Worm (Caenorhabditis elegans) whole organism, L3 larva: Measurements from ENCODE around the gene oac-42.

Experiments
- R02D3.7 ChIP-seq: fragments of 150-350 bp; optimal IDR thresholded peaks from 2 replicates; lab custom pipeline; 2014; ENCODE audit warnings: missing biosample characterization, missing genetic modification characterization
- aly-2 ChIP-seq: fragments of 150-350 bp; optimal IDR thresholded peaks from 2 replicates; lab custom pipeline; 2014; ENCODE audit warnings: missing biosample characterization, missing genetic modification characterization
- ama-1 ChIP-seq: fragments of 150-350 bp; optimal IDR thresholded peaks from 2 replicates; lab custom pipeline; 2018
- ceh-28 ChIP-seq: fragments of 150-350 bp; optimal IDR thresholded peaks from 2 replicates; lab custom pipeline; 2014; ENCODE audit warnings: missing biosample characterization, missing genetic modification reagents, missing genetic modification characterization
- daf-12 ChIP-seq: fragments of 150-350 bp; optimal IDR thresholded peaks from 2 replicates; lab custom pipeline; 2014; ENCODE audit warnings: missing biosample characterization, missing genetic modification reagents, missing genetic modification characterization
- egl-5 ChIP-seq: fragments of 150-350 bp; optimal IDR thresholded peaks from 2 replicates; lab custom pipeline; 2017; ENCODE audit warnings: missing biosample characterization, missing genetic modification reagents, missing genetic modification characterization, inconsistent platforms
- elt-1 ChIP-seq: fragments of 150-350 bp; optimal IDR thresholded peaks from 2 replicates; lab custom pipeline; 2014; ENCODE audit warnings: missing biosample characterization, missing genetic modification characterization
- elt-2 ChIP-seq: sonication (generic microtip); optimal IDR thresholded peaks from 2 replicates; lab custom pipeline; 2016; ENCODE audit warnings: missing genetic modification reagents, mild to moderate bottlenecking, missing genetic modification characterization, missing compliant biosample characterization
- elt-3 ChIP-seq, 3 experiments: fragments of 150-350 bp in 1 of 3; sonication (generic microtip) in 2 of 3; optimal IDR thresholded peaks; 2 replicates in 2 of 3; 4 replicates in 1 of 3; lab custom pipeline; 2014 to 2017; ENCODE audit warnings: missing biosample characterization in 3 of 3, missing genetic modification characterization in 3 of 3
- eor-1 ChIP-seq, 2 experiments: fragments of 150-350 bp; optimal IDR thresholded peaks; 2 replicates each; lab custom pipeline; 2014 to 2018; ENCODE audit warnings: missing biosample characterization in 2 of 2, missing genetic modification characterization in 2 of 2
- fkh-2 ChIP-seq: fragments of 150-350 bp; optimal IDR thresholded peaks from 2 replicates; lab custom pipeline; 2014; ENCODE audit warnings: missing biosample characterization, missing genetic modification reagents, missing genetic modification characterization
- fos-1 ChIP-seq: fragments of 150-350 bp; optimal IDR thresholded peaks from 2 replicates; lab custom pipeline; 2014; ENCODE audit warnings: missing biosample characterization, missing genetic modification characterization
- hmg-11 ChIP-seq: sonication (generic microtip); optimal IDR thresholded peaks from 2 replicates; lab custom pipeline; 2016; ENCODE audit warnings: missing genetic modification characterization, missing compliant biosample characterization
- jun-1 ChIP-seq: fragments of 150-350 bp; optimal IDR thresholded peaks from 2 replicates; lab custom pipeline; 2014; ENCODE audit warnings: missing biosample characterization, missing genetic modification reagents, missing genetic modification characterization
- lin-15B ChIP-seq: fragments of 150-350 bp; optimal IDR thresholded peaks from 2 replicates; lab custom pipeline; 2014; ENCODE audit warnings: missing biosample characterization, missing genetic modification characterization
- lin-39 ChIP-seq: fragments of 150-350 bp; optimal IDR thresholded peaks from 2 replicates; lab custom pipeline; 2018; ENCODE audit warnings: missing biosample characterization, missing genetic modification reagents, missing genetic modification characterization
- lsy-12 ChIP-seq: sonication (generic microtip); optimal IDR thresholded peaks from 2 replicates; lab custom pipeline; 2016; ENCODE audit warnings: mild to moderate bottlenecking, missing genetic modification characterization, missing compliant biosample characterization
- mdl-1 ChIP-seq: fragments of 150-350 bp; optimal IDR thresholded peaks from 2 replicates; lab custom pipeline; 2014; ENCODE audit warnings: missing biosample characterization, missing genetic modification characterization
- nfya-1 ChIP-seq: sonication (generic microtip); optimal IDR thresholded peaks from 2 replicates; lab custom pipeline; 2017; ENCODE audit warnings: missing genetic modification characterization, mild to moderate bottlenecking, missing compliant biosample characterization, antibody characterized with exemption, moderate library complexity; ENCODE audit not compliant: insufficient read depth
- nhr-12 ChIP-seq: fragments of 150-350 bp; optimal IDR thresholded peaks from 2 replicates; lab custom pipeline; 2014; ENCODE audit warnings: missing biosample characterization, missing genetic modification characterization
- nhr-23 ChIP-seq: fragments of 150-350 bp; optimal IDR thresholded peaks from 2 replicates; lab custom pipeline; 2014; ENCODE audit warnings: missing biosample characterization, missing genetic modification reagents, missing genetic modification characterization
- nhr-237 ChIP-seq: fragments of 150-350 bp; optimal IDR thresholded peaks from 2 replicates; lab custom pipeline; 2014; ENCODE audit warnings: missing biosample characterization, missing genetic modification characterization
- nhr-28 ChIP-seq: fragments of 150-350 bp; optimal IDR thresholded peaks from 2 replicates; lab custom pipeline; 2014; ENCODE audit warnings: missing biosample characterization, missing genetic modification characterization
- nhr-43 ChIP-seq: sonication (generic microtip); optimal IDR thresholded peaks from 2 replicates; lab custom pipeline; 2016; ENCODE audit warnings: mild to moderate bottlenecking, missing genetic modification characterization, missing compliant biosample characterization; ENCODE audit not compliant: poor library complexity, severe bottlenecking
- nhr-67 ChIP-seq: fragments of 150-350 bp; optimal IDR thresholded peaks from 2 replicates; lab custom pipeline; 2014; ENCODE audit warnings: missing biosample characterization, missing genetic modification characterization
- nhr-76 ChIP-seq: fragments of 150-350 bp; sonication (generic microtip); optimal IDR thresholded peaks from 5 replicates; lab custom pipeline; 2014; ENCODE audit warnings: missing biosample characterization, missing genetic modification characterization
- nhr-77 ChIP-seq: fragments of 150-350 bp; optimal IDR thresholded peaks from 2 replicates; lab custom pipeline; 2014; ENCODE audit warnings: missing biosample characterization, missing genetic modification characterization
- pha-4 ChIP-seq: fragments of 150-350 bp; optimal IDR thresholded peaks from 2 replicates; lab custom pipeline; 2014; ENCODE audit warnings: missing biosample characterization, missing genetic modification reagents, missing genetic modification characterization
- pqm-1 ChIP-seq: fragments of 150-350 bp; optimal IDR thresholded peaks from 2 replicates; lab custom pipeline; 2017; ENCODE audit warnings: missing biosample characterization, missing genetic modification characterization, inconsistent platforms
- sea-2 ChIP-seq: fragments of 150-350 bp; sonication (generic microtip); optimal IDR thresholded peaks from 4 replicates; lab custom pipeline; 2014; ENCODE audit warnings: missing biosample characterization, missing genetic modification reagents, missing genetic modification characterization
- skn-1 ChIP-seq: fragments of 150-350 bp; optimal IDR thresholded peaks from 2 replicates; lab custom pipeline; 2014; ENCODE audit warnings: missing biosample characterization, missing genetic modification characterization
- snpc-4 ChIP-seq: fragments of 150-350 bp; optimal IDR thresholded peaks from 2 replicates; lab custom pipeline; 2014; ENCODE audit warnings: missing biosample characterization, missing genetic modification characterization
- tbx-2 ChIP-seq: sonication (generic microtip); optimal IDR thresholded peaks from 2 replicates; lab custom pipeline; 2016; ENCODE audit warnings: mild to moderate bottlenecking, missing genetic modification characterization, missing compliant biosample characterization
- unc-62 ChIP-seq: fragments of 150-350 bp; sonication (generic microtip); optimal IDR thresholded peaks from 4 replicates; lab custom pipeline; 2014; ENCODE audit warnings: missing biosample characterization, missing genetic modification reagents, missing genetic modification characterization
- zag-1 ChIP-seq: fragments of 150-350 bp; optimal IDR thresholded peaks from 2 replicates; lab custom pipeline; 2014; ENCODE audit warnings: missing biosample characterization, missing genetic modification characterization
- ztf-4 ChIP-seq: fragments of 150-350 bp; optimal IDR thresholded peaks from 2 replicates; lab custom pipeline; 2014; ENCODE audit warnings: missing biosample characterization, missing genetic modification characterization

oac-42 gene

DNA sequence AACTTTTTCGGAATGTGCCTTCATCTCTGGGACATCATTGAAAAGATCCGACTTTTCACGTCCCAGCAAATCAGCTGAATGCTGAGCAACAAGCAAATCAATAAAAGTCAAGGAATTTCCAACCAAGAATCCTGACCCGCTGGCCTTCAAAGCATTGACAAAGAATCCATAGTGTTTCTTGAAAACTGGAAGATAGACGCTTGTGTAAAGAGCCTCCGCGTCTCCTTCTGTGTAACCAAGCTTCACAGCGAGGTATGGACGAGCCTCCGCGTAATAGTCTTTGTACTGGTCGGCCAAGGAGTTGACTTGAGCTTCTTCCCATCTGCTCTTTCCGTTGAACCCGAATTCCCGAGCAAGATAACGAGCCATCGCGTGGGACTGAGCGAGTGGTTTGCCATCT is 30.7 kb upstream of the oac-42 start:
- TF ChIP-seq fkh-2 (tag; lab: Kevin White, UChicago), result no peak
- no peak for TF ChIP-seq hmg-11
- TF ChIP-seq fos-1, result no peak
- no peak for TF ChIP-seq eor-1 (tag; optimal IDR thresholded peaks at IDR 0.05; lab: Kevin White, UChicago)
- no peak for TF ChIP-seq unc-62 (GFP tag; lab: Kevin White, UChicago)
- no peak for TF ChIP-seq egl-5 (tag; lab: Kevin White, UChicago)
- no peak for TF ChIP-seq sea-2 (GFP tag; lab: Kevin White, UChicago)
- TF ChIP-seq pqm-1 (tag; lab: Kevin White, UChicago), result no peak
- no peak for TF ChIP-seq snpc-4 (tag; lab: Kevin White, UChicago)
- TF ChIP-seq elt-1 (tag; lab: Kevin White, UChicago), result no peak
- no peak for TF ChIP-seq nhr-43
- no peak for TF ChIP-seq nhr-28 (tag; lab: Kevin White, UChicago)
- no peak for TF ChIP-seq zag-1
- no peak for TF ChIP-seq nfya-1 (tag; lab: Kevin White, UChicago)
- TF ChIP-seq lin-15B (tag; lab: Kevin White, UChicago), result no peak
- TF ChIP-seq, all 47 proteins: peak for 0

DNA sequence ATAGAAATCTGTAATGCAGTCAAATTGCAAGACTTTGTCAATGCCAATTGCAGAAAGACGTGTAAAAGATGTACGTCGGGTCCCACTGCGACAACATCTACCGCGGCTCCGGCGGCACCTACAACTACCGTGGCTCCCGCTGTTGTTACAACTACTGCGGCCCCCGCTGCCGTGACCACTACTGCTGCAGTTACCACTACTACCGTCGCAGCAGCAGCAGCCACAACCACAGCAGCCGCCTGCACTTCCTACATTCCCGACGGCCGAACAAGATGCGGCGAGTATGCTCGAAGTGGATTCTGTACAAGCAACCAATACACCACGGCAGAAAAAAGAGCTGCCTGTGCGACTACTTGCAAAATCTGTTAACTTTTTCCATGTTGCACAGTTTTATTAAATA is 30.2 kb upstream of the oac-42 start:
- TF ChIP-seq egl-5 (tag; lab: Kevin White, UChicago), result no peak
- no peak for TF ChIP-seq ztf-4

ce11 chrV:15913714-15914113 is 29.1 kb upstream of the oac-42 start, which contains the start of gene F35E8.7:
F35E8.7 (plus strand) TSS chrV:15914014.
- TF ChIP-seq elt-3 (tag; optimal IDR thresholded peaks at IDR 0.05; lab: Kevin White, UChicago), result no peak
- TF ChIP-seq elt-2 (tag; lab: Kevin White, UChicago), result no peak
- TF ChIP-seq nhr-67 (tag; lab: Kevin White, UChicago), result no peak
- TF ChIP-seq pha-4 (tag; lab: Kevin White, UChicago), result no peak
- no peak for TF ChIP-seq nhr-23
- TF ChIP-seq nfya-1 (tag; lab: Kevin White, UChicago), result no peak
- TF ChIP-seq, all 47 proteins: peak for 0

- TF ChIP-seq ceh-28 (no peak), nhr-237 (no peak), nhr-43 (no peak), eor-1 (tag; optimal IDR thresholded peaks at IDR 0.05; lab: Kevin White, UChicago) (no peak), nhr-76 (no peak), egl-5 (tag; lab: Kevin White, UChicago) (no peak), nhr-77 (no peak), nhr-67 (tag; lab: Kevin White, UChicago) (no peak), nhr-12 (tag; lab: Kevin White, UChicago) (no peak), jun-1 (tag; lab: Kevin White, UChicago) (no peak), fos-1 (no peak), unc-62 (GFP tag; lab: Kevin White, UChicago) (no peak), nfya-1 (tag; lab: Kevin White, UChicago) (no peak), tbx-2 (tag; lab: Kevin White, UChicago) (no peak), hmg-11 (no peak)
Measured at ce11 chrV:15912677-15913076, 28.1 kb upstream of the oac-42 start.

ce11 chrV:15911848-15912247 is 27.2 kb upstream of the oac-42 start, which contains the start of gene F35E8.6:
F35E8.6 (plus strand) TSS chrV:15912148.
- TF ChIP-seq lin-15B (tag; lab: Kevin White, UChicago), result no peak
- TF ChIP-seq lin-39 (tag; lab: Kevin White, UChicago), result no peak
- no peak for TF ChIP-seq nhr-23
- TF ChIP-seq nhr-76, result no peak
- no peak for TF ChIP-seq eor-1 (tag; optimal IDR thresholded peaks at IDR 0.05; lab: Kevin White, UChicago)
- TF ChIP-seq hmg-11, result no peak
- no peak for TF ChIP-seq aly-2
- TF ChIP-seq skn-1, result no peak
- no peak for TF ChIP-seq R02D3.7 (tag; lab: Kevin White, UChicago)
- TF ChIP-seq fos-1, result no peak
- TF ChIP-seq mdl-1 (tag; lab: Kevin White, UChicago), result no peak
- no peak for TF ChIP-seq daf-12 (tag; lab: Kevin White, UChicago)
- no peak for TF ChIP-seq ama-1 (lab: Kevin White, UChicago)
- no peak for TF ChIP-seq sea-2 (GFP tag; lab: Kevin White, UChicago)
- no peak for TF ChIP-seq lsy-12
